Fruit fly (Drosophila melanogaster): Measurements from ENCODE around the gene CG5928.

The CG5928 gene

DNA sequence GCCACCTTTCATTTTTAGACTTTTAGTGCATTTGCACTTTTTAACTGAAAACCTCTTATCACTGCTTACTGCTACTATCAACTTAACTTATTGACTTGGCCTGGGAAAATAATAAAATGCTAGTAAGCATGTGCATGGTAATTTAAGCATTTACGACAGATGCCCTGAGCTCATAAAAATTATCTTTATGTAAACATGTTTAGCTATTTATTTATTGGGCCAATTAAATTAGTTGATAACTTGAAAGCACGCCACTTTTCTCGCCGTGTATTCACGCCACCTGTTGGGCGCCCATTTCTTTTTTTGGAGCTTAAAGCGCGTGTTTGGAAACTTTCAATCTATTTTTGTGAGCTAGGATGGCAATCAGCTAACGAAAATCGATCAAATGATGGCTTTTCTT is 24.5 kb downstream of the CG5928 start:
- no peak for TF ChIP-seq noc (tag; optimal IDR thresholded peaks at IDR 0.05)

dm6 chrX:6094078-6094477 is 26.3 kb downstream of the CG5928 start:
- no peak for TF ChIP-seq noc (tag; optimal IDR thresholded peaks at IDR 0.05)

DNA sequence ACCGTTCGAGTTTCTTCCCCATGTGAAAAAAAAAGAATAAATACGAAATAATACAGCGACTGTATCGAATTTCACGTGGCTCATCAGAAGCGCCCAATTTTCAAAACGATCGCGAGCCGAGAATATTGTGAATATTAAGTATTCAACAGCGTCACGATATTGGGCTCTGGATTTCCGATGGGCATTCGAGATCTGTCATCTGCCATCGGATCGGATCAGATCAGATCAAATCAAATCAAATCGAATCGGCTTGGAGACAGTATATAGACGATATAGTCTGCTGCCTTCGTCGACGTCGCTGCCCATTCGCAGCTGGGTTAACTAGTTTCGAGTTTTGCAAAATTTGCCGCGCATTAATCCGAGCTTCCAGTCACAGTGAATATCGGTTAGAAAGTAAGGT is 26.8 kb downstream of the CG5928 start:
- no peak for TF ChIP-seq noc (tag; optimal IDR thresholded peaks at IDR 0.05)

- TF ChIP-seq noc (tag; optimal IDR thresholded peaks at IDR 0.05): peak; percentile 23
These were observed 29.8 kb downstream of the CG5928 start for dm6 chrX:6097578-6097977.

dm6 chrX:6104724-6105123 is 37.0 kb downstream of the CG5928 start:
- no peak for TF ChIP-seq noc (tag; optimal IDR thresholded peaks at IDR 0.05)

DNA sequence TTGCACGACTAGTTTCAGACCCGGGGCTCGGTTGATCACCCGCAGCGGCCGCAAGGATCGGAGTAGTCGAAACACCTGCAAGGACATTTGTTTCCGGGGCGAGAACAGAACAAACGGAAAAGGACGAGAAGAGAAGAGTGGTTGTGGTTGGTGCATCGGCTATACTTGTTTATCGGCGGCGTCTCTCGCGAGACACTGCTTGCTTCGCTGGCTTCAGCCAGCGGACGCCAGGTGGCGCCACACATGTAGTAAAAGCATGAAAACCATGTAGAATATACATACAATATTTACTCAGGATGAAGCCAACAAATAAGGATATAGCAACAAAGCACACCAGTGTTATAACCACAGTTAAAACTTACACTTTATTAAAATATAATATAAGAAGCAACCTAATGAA is 42.1 kb downstream of the CG5928 start:
- TF ChIP-seq noc (tag; optimal IDR thresholded peaks at IDR 0.05): no peak
